Fruit fly (Drosophila melanogaster) whole organism, wandering third instar larva: ENCODE results near the gene gudu.

ENCODE experiments used
- Abd-B ChIP-seq: fragments of >200 bp; optimal IDR thresholded peaks from 2 replicates; lab custom pipeline; 2017; ENCODE audit warnings: missing biosample characterization, missing genetic modification characterization
- CG32264 ChIP-seq: fragments of 200-800 bp; sonication (Bioruptor generic); optimal IDR thresholded peaks from 2 replicates; lab custom pipeline; 2016; ENCODE audit warnings: missing biosample characterization, missing genetic modification characterization
- CG9705 ChIP-seq: fragments of 200-800 bp; sonication (Bioruptor generic); optimal IDR thresholded peaks from 2 replicates; lab custom pipeline; 2018; ENCODE audit warnings: missing biosample characterization, mild to moderate bottlenecking, missing genetic modification characterization
- Dfd ChIP-seq: fragments of >200 bp; optimal IDR thresholded peaks from 2 replicates; lab custom pipeline; 2017; ENCODE audit warnings: missing biosample characterization, missing genetic modification characterization
- Dif ChIP-seq: fragments of 200-275, 200-300 bp; sonication (Bioruptor generic); optimal IDR thresholded peaks from 2 replicates; lab custom pipeline; 2018; ENCODE audit warnings: missing biosample characterization, missing genetic modification characterization; ENCODE audit not compliant: partially characterized antibody
- GATAd ChIP-seq: sonication (Bioruptor generic); optimal IDR thresholded peaks from 2 replicates; lab custom pipeline; 2016; ENCODE audit warnings: missing biosample characterization, missing genetic modification characterization
- HLH106 ChIP-seq: fragments of 200-800 bp; optimal IDR thresholded peaks from 3 replicates; lab custom pipeline; 2019; ENCODE audit warnings: missing biosample characterization, mild to moderate bottlenecking, missing genetic modification characterization, moderate library complexity
- Hnf4 ChIP-seq: fragments of 200-800 bp; sonication (Bioruptor generic); optimal IDR thresholded peaks from 2 replicates; lab custom pipeline; 2016; ENCODE audit warnings: missing biosample characterization, mild to moderate bottlenecking, missing genetic modification characterization
- Hr78 ChIP-seq: fragments of >200 bp; optimal IDR thresholded peaks from 2 replicates; lab custom pipeline; 2017; ENCODE audit warnings: missing biosample characterization, missing genetic modification characterization
- Hr83 ChIP-seq: fragments of 200-300 bp; sonication (Bioruptor generic); optimal IDR thresholded peaks from 2 replicates; lab custom pipeline; 2016; ENCODE audit warnings: missing biosample characterization, mild to moderate bottlenecking, missing genetic modification characterization, moderate library complexity; ENCODE audit not compliant: poor library complexity, severe bottlenecking
- Myc ChIP-seq: fragments of >200 bp; optimal IDR thresholded peaks from 2 replicates; lab custom pipeline; 2017
- N ChIP-seq: fragments of >200 bp; optimal IDR thresholded peaks from 2 replicates; lab custom pipeline; 2018; ENCODE audit warnings: missing biosample characterization, missing external identifiers, missing genetic modification characterization
- OdsH ChIP-seq: fragments of 200-800 bp; sonication (Bioruptor generic); optimal IDR thresholded peaks from 2 replicates; lab custom pipeline; 2016; ENCODE audit warnings: missing biosample characterization, mild to moderate bottlenecking, missing genetic modification characterization
- Rel ChIP-seq, 2 experiments: fragments of 200-800 bp; sonication (Bioruptor generic) in 1 of 2; optimal IDR thresholded peaks; 2 replicates in 1 of 2; 3 replicates in 1 of 2; lab custom pipeline; 2016 to 2019; ENCODE audit warnings: mild to moderate bottlenecking in 2 of 2, missing biosample characterization in 2 of 2, missing genetic modification characterization in 2 of 2, moderate library complexity in 1 of 2
- Sp1 ChIP-seq: fragments of 200-800 bp; sonication (Bioruptor generic); optimal IDR thresholded peaks from 3 replicates; lab custom pipeline; 2019; ENCODE audit warnings: missing biosample characterization, mild to moderate bottlenecking, missing genetic modification characterization, moderate library complexity
- br ChIP-seq: fragments of 200-800 bp; sonication (Bioruptor generic); optimal IDR thresholded peaks from 2 replicates; lab custom pipeline; 2016; ENCODE audit warnings: missing biosample characterization, missing genetic modification characterization
- brk ChIP-seq: fragments of 200-800 bp; sonication (Bioruptor generic); optimal IDR thresholded peaks from 2 replicates; lab custom pipeline; 2016; ENCODE audit warnings: missing biosample characterization, mild to moderate bottlenecking, missing genetic modification characterization
- dl ChIP-seq, 2 experiments: fragments of 175-275, 200-275 bp in 1 of 2; fragments of 200-275 bp in 1 of 2; sonication (Bioruptor generic); optimal IDR thresholded peaks; lab custom pipeline; 2018; ENCODE audit warnings: mild to moderate bottlenecking in 2 of 2, missing biosample characterization in 2 of 2, missing genetic modification characterization in 2 of 2, moderate library complexity in 2 of 2; ENCODE audit not compliant: partially characterized antibody in 2 of 2, insufficient read depth in 1 of 2
- dmrt93B ChIP-seq: fragments of 200-800 bp; sonication (Bioruptor generic); optimal IDR thresholded peaks from 2 replicates; lab custom pipeline; 2018; ENCODE audit warnings: missing biosample characterization, mild to moderate bottlenecking, missing genetic modification characterization
- dsf ChIP-seq: sonication (Bioruptor generic); optimal IDR thresholded peaks from 2 replicates; lab custom pipeline; 2016; ENCODE audit warnings: missing biosample characterization, missing genetic modification characterization, borderline replicate concordance
- ey ChIP-seq: fragments of 200-800 bp; sonication (Bioruptor generic); optimal IDR thresholded peaks from 2 replicates; lab custom pipeline; 2016; ENCODE audit warnings: missing biosample characterization, missing genetic modification characterization
- foxo ChIP-seq, 2 experiments: fragments of 200-800 bp; sonication (Bioruptor generic); optimal IDR thresholded peaks; 2 replicates in 1 of 2; 3 replicates in 1 of 2; lab custom pipeline; 2016 to 2017; ENCODE audit warnings: missing biosample characterization in 2 of 2, missing genetic modification characterization in 2 of 2
- fru ChIP-seq: fragments of 200-800 bp; sonication (Bioruptor generic); optimal IDR thresholded peaks from 3 replicates; lab custom pipeline; 2016; ENCODE audit warnings: missing biosample characterization, mild to moderate bottlenecking, missing genetic modification characterization
- h ChIP-seq: fragments of 200-800 bp; sonication (Bioruptor generic); optimal IDR thresholded peaks from 3 replicates; lab custom pipeline; 2016; ENCODE audit warnings: missing biosample characterization, mild to moderate bottlenecking, missing genetic modification characterization
- jim ChIP-seq: fragments of 175-275, 200-325 bp; sonication (Bioruptor generic); optimal IDR thresholded peaks from 2 replicates; lab custom pipeline; 2016; ENCODE audit warnings: missing biosample characterization, mild to moderate bottlenecking, missing genetic modification characterization
- lola ChIP-seq: fragments of >200 bp; optimal IDR thresholded peaks from 2 replicates; lab custom pipeline; 2017; ENCODE audit warnings: missing biosample characterization, missing genetic modification characterization
- pan ChIP-seq: fragments of >200 bp; optimal IDR thresholded peaks from 2 replicates; lab custom pipeline; 2017
- psq ChIP-seq: fragments of 200-800 bp; sonication (Bioruptor generic); optimal IDR thresholded peaks from 3 replicates; lab custom pipeline; 2017; ENCODE audit warnings: missing biosample characterization, mild to moderate bottlenecking, missing genetic modification characterization, moderate library complexity
- rgr ChIP-seq: fragments of 200-800 bp; sonication (Bioruptor generic); optimal IDR thresholded peaks from 3 replicates; lab custom pipeline; 2016; ENCODE audit warnings: missing biosample characterization, mild to moderate bottlenecking, missing genetic modification characterization
- sage ChIP-seq: fragments of 200-800 bp; sonication (Bioruptor generic); optimal IDR thresholded peaks from 2 replicates; lab custom pipeline; 2016; ENCODE audit warnings: missing biosample characterization, mild to moderate bottlenecking, missing genetic modification characterization
- sv ChIP-seq: fragments of 200-800 bp; sonication (Bioruptor generic); optimal IDR thresholded peaks from 3 replicates; lab custom pipeline; 2016; ENCODE audit warnings: missing biosample characterization, missing genetic modification characterization
- tai ChIP-seq: sonication (Bioruptor generic); optimal IDR thresholded peaks from 2 replicates; lab custom pipeline; 2016; ENCODE audit warnings: missing biosample characterization, missing genetic modification characterization
- usp ChIP-seq: fragments of >200 bp; optimal IDR thresholded peaks from 2 replicates; lab custom pipeline; 2017; ENCODE audit warnings: missing biosample characterization, missing genetic modification characterization
- woc ChIP-seq: sonication (Bioruptor generic); optimal IDR thresholded peaks from 2 replicates; lab custom pipeline; 2016; ENCODE audit warnings: missing biosample characterization, mild to moderate bottlenecking, missing genetic modification characterization

Gene gudu

dm6 chr2L:7433957-7434736 lies 45.8 kb downstream of the gudu start:
- TF ChIP-seq fru (GFP tag; lab: Kevin White, UChicago) (peak; percentile 42), Rel (GFP tag; optimal IDR thresholded peaks at IDR 0.05; lab: Kevin White, UChicago) (no peak), Rel (tag; optimal IDR thresholded peaks at IDR 0.05; lab: Kevin White, UChicago) (peak; percentile 5), HLH106 (tag; lab: Kevin White, UChicago) (no peak), dl (GFP tag; optimal IDR thresholded peaks at IDR 0.05; lab: Kevin White, UChicago; ENCODE audit: insufficient read depth in 1 of 2, partially characterized antibody in 2 of 2) (no peak), foxo (GFP tag; optimal IDR thresholded peaks at IDR 0.05; lab: Kevin White, UChicago) (peak in 1 of 2 experiments; percentile 29), Hr83 (GFP tag; lab: Kevin White, UChicago) (peak; percentile 41)

- peak; percentile 7 for TF ChIP-seq psq (GFP tag; lab: Kevin White, UChicago)
- no peak for TF ChIP-seq dmrt93B (GFP tag; lab: Kevin White, UChicago)
- no peak for TF ChIP-seq Dif
- no peak for TF ChIP-seq usp (GFP tag; lab: Kevin White, UChicago)
- no peak for TF ChIP-seq sage
- no peak for TF ChIP-seq CG9705
- peak; percentile 50 for TF ChIP-seq OdsH (GFP tag; lab: Kevin White, UChicago)
- TF ChIP-seq HLH106 (tag; lab: Kevin White, UChicago), result peak; percentile 36
- peak; percentile 8 for TF ChIP-seq ey (GFP tag; lab: Kevin White, UChicago)
- TF ChIP-seq tai (GFP tag; lab: Kevin White, UChicago), result no peak
- no peak for TF ChIP-seq GATAd (GFP tag; lab: Kevin White, UChicago)
- peak; percentile 7 for TF ChIP-seq fru (GFP tag; lab: Kevin White, UChicago)
- no peak for TF ChIP-seq Myc
- no peak for TF ChIP-seq CG32264 (GFP tag; lab: Kevin White, UChicago)
- peak; percentile 62 for TF ChIP-seq Hnf4 (GFP tag; lab: Kevin White, UChicago)
- TF ChIP-seq woc (GFP tag; lab: Kevin White, UChicago), result no peak
- TF ChIP-seq lola, result no peak
- TF ChIP-seq dl (GFP tag; optimal IDR thresholded peaks at IDR 0.05; lab: Kevin White, UChicago; ENCODE audit: insufficient read depth in 1 of 2, partially characterized antibody in 2 of 2), result no peak
- TF ChIP-seq rgr (GFP tag; lab: Kevin White, UChicago), result peak; percentile 37
- no peak for TF ChIP-seq sv (GFP tag; lab: Kevin White, UChicago)
- no peak for TF ChIP-seq Hr78 (GFP tag; lab: Kevin White, UChicago)
- TF ChIP-seq brk (GFP tag; lab: Kevin White, UChicago), result peak; percentile 12
- TF ChIP-seq Sp1 (GFP tag; lab: Kevin White, UChicago), result peak; percentile 50
- peak; percentile 3 for TF ChIP-seq h (GFP tag; lab: Kevin White, UChicago)
- TF ChIP-seq Rel (GFP tag; optimal IDR thresholded peaks at IDR 0.05; lab: Kevin White, UChicago), result no peak
- peak; percentile 4 for TF ChIP-seq Rel (tag; optimal IDR thresholded peaks at IDR 0.05; lab: Kevin White, UChicago)
- no peak for TF ChIP-seq dsf (GFP tag; lab: Kevin White, UChicago)
- no peak for TF ChIP-seq br
- TF ChIP-seq pan (lab: Kevin White, UChicago), result no peak
- no peak for TF ChIP-seq Dfd
- TF ChIP-seq N (GFP tag; lab: Kevin White, UChicago), result no peak
- peak in 1 of 2 experiments; percentile 50 for TF ChIP-seq foxo (GFP tag; optimal IDR thresholded peaks at IDR 0.05; lab: Kevin White, UChicago)
- TF ChIP-seq jim (GFP tag; lab: Kevin White, UChicago), result no peak
Measured at dm6 chr2L:7434737-7435356, 46.5 kb downstream of the gudu start.

- TF ChIP-seq HLH106 (tag; lab: Kevin White, UChicago) (no peak), jim (GFP tag; lab: Kevin White, UChicago) (no peak), Abd-B (GFP tag; lab: Kevin White, UChicago) (no peak), OdsH (GFP tag; lab: Kevin White, UChicago) (no peak), dl (GFP tag; optimal IDR thresholded peaks at IDR 0.05; lab: Kevin White, UChicago; ENCODE audit: insufficient read depth in 1 of 2, partially characterized antibody in 2 of 2) (no peak), Rel (GFP tag; optimal IDR thresholded peaks at IDR 0.05; lab: Kevin White, UChicago) (no peak), Rel (tag; optimal IDR thresholded peaks at IDR 0.05; lab: Kevin White, UChicago) (no peak), foxo (GFP tag; optimal IDR thresholded peaks at IDR 0.05; lab: Kevin White, UChicago) (no peak), Hr78 (GFP tag; lab: Kevin White, UChicago) (no peak), CG32264 (GFP tag; lab: Kevin White, UChicago) (no peak), woc (GFP tag; lab: Kevin White, UChicago) (no peak), Hnf4 (GFP tag; lab: Kevin White, UChicago) (no peak)
Measured at dm6 chr2L:7435475-7435874, 47.2 kb downstream of the gudu start.
